Fruit fly (Drosophila melanogaster) whole organism, wandering third instar larva: ENCODE data around the gene CG2641.

Experiments
- OdsH ChIP-seq: fragments of 200-800 bp; sonication (Bioruptor generic); optimal IDR thresholded peaks from 2 replicates; lab custom pipeline; 2016; ENCODE audit warnings: missing biosample characterization, mild to moderate bottlenecking, missing genetic modification characterization
- dsf ChIP-seq: sonication (Bioruptor generic); optimal IDR thresholded peaks from 2 replicates; lab custom pipeline; 2016; ENCODE audit warnings: missing biosample characterization, missing genetic modification characterization, borderline replicate concordance
- usp ChIP-seq: fragments of >200 bp; optimal IDR thresholded peaks from 2 replicates; lab custom pipeline; 2017; ENCODE audit warnings: missing biosample characterization, missing genetic modification characterization

DNA sequence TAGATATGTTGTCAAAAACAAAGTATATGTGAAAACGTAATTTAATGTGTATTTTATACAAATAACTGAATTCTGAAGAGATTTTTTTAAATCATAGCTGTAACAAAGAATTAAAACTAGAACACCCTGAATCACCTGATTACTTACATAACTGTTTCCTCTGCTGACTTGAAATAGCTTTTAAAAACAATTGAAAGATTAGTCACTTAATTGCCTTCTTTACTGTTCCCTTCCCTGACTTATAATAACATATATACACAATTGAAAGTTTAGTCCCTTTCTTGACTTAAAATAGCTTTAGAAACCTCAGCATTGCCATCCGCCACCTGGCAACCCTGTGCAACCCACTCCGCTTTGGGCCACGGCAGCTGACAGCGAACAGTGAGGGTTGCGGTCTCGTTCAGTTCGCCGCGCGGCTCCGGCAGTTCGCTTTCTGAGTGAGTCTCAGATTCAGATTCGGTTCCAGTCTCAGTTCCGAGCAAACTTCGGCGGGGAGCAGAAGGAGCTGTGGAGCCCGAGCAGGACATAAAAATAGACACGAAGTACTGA, 20.2 kb downstream of the CG2641 start, which contains the start of gene CG34384:
- TF ChIP-seq usp (GFP tag; lab: Kevin White, UChicago), result no peak
- no peak for TF ChIP-seq dsf (GFP tag; lab: Kevin White, UChicago)
- TF ChIP-seq OdsH (GFP tag; lab: Kevin White, UChicago), result no peak
